Worm (Caenorhabditis elegans) whole organism, L2 larva: Measurements from ENCODE around the gene T10D4.14.

ENCODE experiments used
- ZK546.5 ChIP-seq: sonication (generic microtip); optimal IDR thresholded peaks from 2 replicates; lab custom pipeline; 2017; ENCODE audit warnings: missing biosample characterization, missing genetic modification characterization
- ceh-82 ChIP-seq: fragments of 150-350 bp; optimal IDR thresholded peaks from 2 replicates; lab custom pipeline; 2014; ENCODE audit warnings: missing biosample characterization, missing genetic modification characterization
- fos-1 ChIP-seq: fragments of 150-350 bp; optimal IDR thresholded peaks from 2 replicates; lab custom pipeline; 2014; ENCODE audit warnings: missing biosample characterization, missing genetic modification characterization
- lin-13 ChIP-seq: fragments of 150-350 bp; optimal IDR thresholded peaks from 2 replicates; lab custom pipeline; 2014; ENCODE audit warnings: missing biosample characterization, missing genetic modification reagents, missing genetic modification characterization
- lin-39 ChIP-seq: fragments of 150-350 bp; optimal IDR thresholded peaks from 2 replicates; lab custom pipeline; 2014; ENCODE audit warnings: missing biosample characterization, missing genetic modification reagents, missing genetic modification characterization
- mdl-1 ChIP-seq, 2 experiments: fragments of 150-350 bp in 1 of 2; sonication (generic microtip) in 1 of 2; optimal IDR thresholded peaks; 2 replicates each; lab custom pipeline; 2017; ENCODE audit warnings: missing biosample characterization in 2 of 2, missing genetic modification characterization in 2 of 2
- nhr-11 ChIP-seq: fragments of 150-350 bp; optimal IDR thresholded peaks from 2 replicates; lab custom pipeline; 2014; ENCODE audit warnings: missing biosample characterization, missing genetic modification characterization
- nhr-12 ChIP-seq: fragments of 150-350 bp; optimal IDR thresholded peaks from 2 replicates; lab custom pipeline; 2014; ENCODE audit warnings: missing biosample characterization, missing genetic modification characterization
- nhr-237 ChIP-seq: fragments of 150-350 bp; optimal IDR thresholded peaks from 2 replicates; lab custom pipeline; 2014; ENCODE audit warnings: missing biosample characterization, missing genetic modification characterization
- nhr-77 ChIP-seq: fragments of 150-350 bp; optimal IDR thresholded peaks from 2 replicates; lab custom pipeline; 2014; ENCODE audit warnings: missing biosample characterization, missing genetic modification characterization
- snpc-4 ChIP-seq: fragments of 150-350 bp; optimal IDR thresholded peaks from 2 replicates; lab custom pipeline; 2014; ENCODE audit warnings: missing biosample characterization, missing genetic modification characterization
- unc-55 ChIP-seq: fragments of 150-350 bp; sonication (generic microtip); optimal IDR thresholded peaks from 3 replicates; lab custom pipeline; 2014; ENCODE audit warnings: missing biosample characterization, missing genetic modification reagents, missing genetic modification characterization
- unc-62 ChIP-seq: fragments of 150-350 bp; optimal IDR thresholded peaks from 2 replicates; lab custom pipeline; 2014; ENCODE audit warnings: missing biosample characterization, missing genetic modification reagents, missing genetic modification characterization

ce11 chrII:3195739-3196138 is 44.2 kb upstream of the T10D4.14 start:
- no peak for TF ChIP-seq unc-62 (GFP tag; lab: Kevin White, UChicago)
- TF ChIP-seq nhr-77 (tag; lab: Kevin White, UChicago) = no peak
- no peak for TF ChIP-seq nhr-12 (tag; lab: Kevin White, UChicago)
- no peak for TF ChIP-seq ZK546.5 (tag; lab: Kevin White, UChicago)
- no peak for TF ChIP-seq unc-55
- TF ChIP-seq mdl-1 (tag; optimal IDR thresholded peaks at IDR 0.05; lab: Kevin White, UChicago) = no peak
- no peak for TF ChIP-seq snpc-4 (tag; lab: Kevin White, UChicago)
- no peak for TF ChIP-seq nhr-11
- no peak for TF ChIP-seq lin-39
- TF ChIP-seq lin-13 = no peak
- no peak for TF ChIP-seq fos-1 (tag; lab: Kevin White, UChicago)
- no peak for TF ChIP-seq ceh-82 (tag; lab: Kevin White, UChicago)
- TF ChIP-seq nhr-237 (tag; lab: Kevin White, UChicago) = no peak
